Worm (Caenorhabditis elegans) whole organism, mixed stage, embryonic: ENCODE measurements around the gene fbxb-111.

Source experiments
- M03D4.4 ChIP-seq: sonication (generic microtip); optimal IDR thresholded peaks from 2 replicates; lab custom pipeline; 2017; ENCODE audit warnings: mild to moderate bottlenecking, missing genetic modification characterization, missing compliant biosample characterization
- bed-3 ChIP-seq: fragments of 200-800 bp; sonication (Bioruptor generic); optimal IDR thresholded peaks from 3 replicates; lab custom pipeline; 2018; ENCODE audit warnings: mild to moderate bottlenecking, missing genetic modification characterization, moderate library complexity, missing compliant biosample characterization
- blmp-1 ChIP-seq: fragments of 150-350 bp; optimal IDR thresholded peaks from 2 replicates; lab custom pipeline; 2014; ENCODE audit warnings: missing biosample characterization, missing genetic modification characterization
- ceh-39 ChIP-seq: fragments of 150-350 bp; optimal IDR thresholded peaks from 2 replicates; lab custom pipeline; 2014; ENCODE audit warnings: missing biosample characterization, missing genetic modification characterization
- ceh-43 ChIP-seq: fragments of 200-800 bp; sonication (Bioruptor generic); optimal IDR thresholded peaks from 2 replicates; lab custom pipeline; 2018; ENCODE audit warnings: mild to moderate bottlenecking, missing genetic modification characterization, moderate library complexity, missing compliant biosample characterization
- ces-1 ChIP-seq: fragments of 150-350 bp; optimal IDR thresholded peaks from 2 replicates; lab custom pipeline; 2014; ENCODE audit warnings: missing biosample characterization, missing genetic modification reagents, missing genetic modification characterization
- cnd-1 ChIP-seq: fragments of 200-800 bp; sonication (Bioruptor generic); optimal IDR thresholded peaks from 2 replicates; lab custom pipeline; 2018; ENCODE audit warnings: mild to moderate bottlenecking, missing genetic modification characterization, missing compliant biosample characterization
- drap-1 ChIP-seq: fragments of 200-800 bp; sonication (Bioruptor generic); optimal IDR thresholded peaks from 3 replicates; lab custom pipeline; 2018; ENCODE audit warnings: mild to moderate bottlenecking, missing genetic modification characterization, missing compliant biosample characterization
- elt-1 ChIP-seq: sonication (generic microtip); optimal IDR thresholded peaks from 2 replicates; lab custom pipeline; 2017; ENCODE audit warnings: missing genetic modification characterization, mild to moderate bottlenecking, missing compliant biosample characterization, antibody characterized with exemption, moderate library complexity, borderline replicate concordance; ENCODE audit not compliant: insufficient read depth
- ham-2 ChIP-seq: fragments of 200-800 bp; sonication (Bioruptor generic); optimal IDR thresholded peaks from 2 replicates; lab custom pipeline; 2018; ENCODE audit warnings: mild to moderate bottlenecking, missing genetic modification characterization, missing compliant biosample characterization
- hlh-1 ChIP-seq: fragments of 150-350 bp; optimal IDR thresholded peaks from 2 replicates; lab custom pipeline; 2014; ENCODE audit warnings: missing biosample characterization, missing genetic modification reagents, missing genetic modification characterization
- lin-13 ChIP-seq: fragments of 150-350 bp; optimal IDR thresholded peaks from 2 replicates; lab custom pipeline; 2014; ENCODE audit warnings: missing biosample characterization, missing genetic modification characterization
- lsy-2 ChIP-seq: fragments of 150-350 bp; optimal IDR thresholded peaks from 2 replicates; lab custom pipeline; 2014; ENCODE audit warnings: missing biosample characterization, missing genetic modification characterization
- mab-5 ChIP-seq: fragments of 150-350 bp; optimal IDR thresholded peaks from 2 replicates; lab custom pipeline; 2014; ENCODE audit warnings: missing biosample characterization, missing genetic modification characterization
- mep-1 ChIP-seq: fragments of 150-350 bp; optimal IDR thresholded peaks from 2 replicates; lab custom pipeline; 2017; ENCODE audit warnings: missing biosample characterization, missing genetic modification reagents, missing genetic modification characterization, inconsistent platforms
- nhr-12 ChIP-seq: fragments of 150-350 bp; optimal IDR thresholded peaks from 2 replicates; lab custom pipeline; 2014; ENCODE audit warnings: missing biosample characterization, missing genetic modification characterization
- nhr-2 ChIP-seq: fragments of 150-350 bp; optimal IDR thresholded peaks from 2 replicates; lab custom pipeline; 2014; ENCODE audit warnings: missing biosample characterization, missing genetic modification characterization
- nhr-237 ChIP-seq: fragments of 150-350 bp; optimal IDR thresholded peaks from 2 replicates; lab custom pipeline; 2014; ENCODE audit warnings: missing biosample characterization, missing genetic modification characterization
- nhr-28 ChIP-seq: fragments of 150-350 bp; optimal IDR thresholded peaks from 2 replicates; lab custom pipeline; 2014; ENCODE audit warnings: missing biosample characterization, missing genetic modification characterization
- nhr-76 ChIP-seq: sonication (generic microtip); optimal IDR thresholded peaks from 2 replicates; lab custom pipeline; 2017; ENCODE audit warnings: missing biosample characterization, missing genetic modification characterization
- pha-4 ChIP-seq: fragments of 150-350 bp; optimal IDR thresholded peaks from 2 replicates; lab custom pipeline; 2018; ENCODE audit warnings: missing biosample characterization, missing genetic modification reagents, missing genetic modification characterization
- sem-2 ChIP-seq: fragments of 200-800 bp; sonication (Bioruptor generic); optimal IDR thresholded peaks from 2 replicates; lab custom pipeline; 2018; ENCODE audit warnings: mild to moderate bottlenecking, missing genetic modification characterization, missing compliant biosample characterization
- snpc-4 ChIP-seq: fragments of 150-350 bp; optimal IDR thresholded peaks from 2 replicates; lab custom pipeline; 2014; ENCODE audit warnings: missing biosample characterization, missing genetic modification characterization
- sptf-1 ChIP-seq: sonication (generic microtip); optimal IDR thresholded peaks from 2 replicates; lab custom pipeline; 2017; ENCODE audit warnings: mild to moderate bottlenecking, missing genetic modification characterization, moderate library complexity, missing compliant biosample characterization
- tbx-8 ChIP-seq: fragments of 200-800 bp; sonication (Bioruptor generic); optimal IDR thresholded peaks from 2 replicates; lab custom pipeline; 2018; ENCODE audit warnings: mild to moderate bottlenecking, missing genetic modification characterization, moderate library complexity, missing compliant biosample characterization
- unc-120 ChIP-seq: sonication (generic microtip); optimal IDR thresholded peaks from 2 replicates; lab custom pipeline; 2017; ENCODE audit warnings: missing genetic modification characterization, missing compliant biosample characterization; ENCODE audit not compliant: poor library complexity, severe bottlenecking
- unc-39 ChIP-seq: fragments of 150-350 bp; optimal IDR thresholded peaks from 2 replicates; lab custom pipeline; 2014; ENCODE audit warnings: missing biosample characterization, missing genetic modification characterization
- unc-62 ChIP-seq: fragments of 150-350 bp; optimal IDR thresholded peaks from 2 replicates; lab custom pipeline; 2014; ENCODE audit warnings: missing biosample characterization, missing genetic modification reagents, missing genetic modification characterization
- zip-8 ChIP-seq: fragments of 150-350 bp; optimal IDR thresholded peaks from 2 replicates; lab custom pipeline; 2014; ENCODE audit warnings: missing biosample characterization, missing genetic modification characterization

fbxb-111 gene

ce11 chrII:2807674-2808206 is 32.9 kb upstream of the fbxb-111 start, which contains the start of gene K12H6.12:
K12H6.12 (plus strand) TSS chrII:2808156.
- TF ChIP-seq elt-1 (tag; lab: Kevin White, UChicago) (no peak), hlh-1 (tag; lab: Kevin White, UChicago) (no peak), sem-2 (GFP tag; lab: Kevin White, UChicago) (no peak), mep-1 (tag; lab: Kevin White, UChicago) (no peak), snpc-4 (no peak), ham-2 (GFP tag; lab: Kevin White, UChicago) (no peak), ceh-39 (tag; lab: Kevin White, UChicago) (no peak), nhr-28 (tag; lab: Kevin White, UChicago) (no peak), M03D4.4 (tag; lab: Kevin White, UChicago) (no peak), unc-39 (tag; lab: Kevin White, UChicago) (no peak), drap-1 (GFP tag; lab: Kevin White, UChicago) (no peak)

ce11 chrII:2805566-2805965 is 30.8 kb upstream of the fbxb-111 start:
- TF ChIP-seq lin-13 (tag; lab: Kevin White, UChicago): no peak
- no peak for TF ChIP-seq pha-4 (tag; lab: Kevin White, UChicago)
- no peak for TF ChIP-seq M03D4.4 (tag; lab: Kevin White, UChicago)
- no peak for TF ChIP-seq cnd-1
- TF ChIP-seq nhr-237 (tag; lab: Kevin White, UChicago): no peak
- TF ChIP-seq lsy-2 (tag; lab: Kevin White, UChicago): no peak
- no peak for TF ChIP-seq sptf-1 (tag; lab: Kevin White, UChicago)
- TF ChIP-seq nhr-28 (tag; lab: Kevin White, UChicago): no peak

DNA sequence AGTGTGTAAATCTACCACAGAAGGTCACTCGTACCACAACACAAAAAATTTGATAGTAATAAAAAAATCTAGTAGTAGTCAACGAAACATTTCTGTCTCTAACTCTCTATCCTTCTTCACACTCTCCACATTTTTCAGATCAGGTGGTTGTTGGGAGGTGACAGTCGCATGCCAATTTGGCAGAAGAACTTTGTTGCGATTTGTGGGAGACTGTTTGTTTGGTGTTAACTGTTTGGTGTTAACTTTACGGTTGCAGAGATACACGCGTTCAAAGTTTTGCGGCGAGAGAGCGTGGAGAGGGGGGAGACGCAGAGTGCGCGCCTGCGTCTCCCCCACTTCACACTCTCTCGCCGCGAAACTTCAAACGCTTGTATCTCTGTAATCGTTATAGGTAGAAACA is 30.1 kb upstream of the fbxb-111 start:
- TF ChIP-seq lin-13 (tag; lab: Kevin White, UChicago) (no peak), elt-1 (tag; lab: Kevin White, UChicago) (no peak)

DNA sequence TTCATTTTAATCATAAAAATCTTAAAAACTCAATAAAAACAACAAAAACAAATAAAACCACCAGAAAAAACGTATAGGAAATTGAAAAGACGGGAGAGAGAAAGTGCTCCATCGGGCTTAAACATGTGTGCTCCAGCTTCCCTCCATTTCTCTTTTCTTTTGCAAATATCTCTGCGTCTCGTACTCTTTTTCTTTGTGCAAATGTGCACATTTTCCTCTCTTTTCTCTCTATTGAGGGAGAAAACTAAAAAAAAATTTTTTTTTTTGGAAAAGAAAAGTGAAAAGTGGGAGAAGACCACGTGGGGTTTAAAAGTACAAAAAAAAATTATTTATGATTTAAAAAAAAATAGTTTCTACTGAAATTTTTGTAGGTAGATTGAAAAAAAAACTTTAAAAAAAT is 29.4 kb upstream of the fbxb-111 start:
- TF ChIP-seq nhr-2 (tag; lab: Kevin White, UChicago): no peak
- no peak for TF ChIP-seq mab-5
- TF ChIP-seq sem-2 (GFP tag; lab: Kevin White, UChicago): no peak
- TF ChIP-seq pha-4 (tag; lab: Kevin White, UChicago): no peak
- peak; percentile 50 for TF ChIP-seq unc-120 (tag; lab: Kevin White, UChicago)
- no peak for TF ChIP-seq nhr-28 (tag; lab: Kevin White, UChicago)
- TF ChIP-seq bed-3 (GFP tag; lab: Kevin White, UChicago): no peak
- peak; percentile 12 for TF ChIP-seq ces-1 (GFP tag; lab: Kevin White, UChicago)
- no peak for TF ChIP-seq M03D4.4 (tag; lab: Kevin White, UChicago)
- TF ChIP-seq lsy-2 (tag; lab: Kevin White, UChicago): no peak

ce11 chrII:2802804-2803586 is 28.2 kb upstream of the fbxb-111 start:
- TF ChIP-seq pha-4 (tag; lab: Kevin White, UChicago) (no peak), sptf-1 (tag; lab: Kevin White, UChicago) (no peak), nhr-237 (tag; lab: Kevin White, UChicago) (no peak), nhr-76 (tag; lab: Kevin White, UChicago) (no peak), unc-62 (GFP tag; lab: Kevin White, UChicago) (no peak), drap-1 (GFP tag; lab: Kevin White, UChicago) (no peak), elt-1 (tag; lab: Kevin White, UChicago) (no peak), blmp-1 (no peak), M03D4.4 (tag; lab: Kevin White, UChicago) (no peak), bed-3 (GFP tag; lab: Kevin White, UChicago) (no peak), ceh-39 (tag; lab: Kevin White, UChicago) (no peak), ces-1 (GFP tag; lab: Kevin White, UChicago) (no peak), nhr-12 (tag; lab: Kevin White, UChicago) (no peak), mab-5 (no peak), zip-8 (no peak), tbx-8 (no peak), ceh-43 (GFP tag; lab: Kevin White, UChicago) (no peak)
